Fruit fly (Drosophila melanogaster): Measurements from ENCODE around the gene Aps.

Gene Aps

dm6 chr3L:10889000-10889691 lies 9.8 kb downstream of the Aps start:
- TF ChIP-seq CG9705 (GFP tag; optimal IDR thresholded peaks at IDR 0.05) (no peak), jim (GFP tag; optimal IDR thresholded peaks at IDR 0.05) (no peak), Hr83 (GFP tag; optimal IDR thresholded peaks at IDR 0.05; ENCODE audit: poor library complexity, severe bottlenecking) (no peak), tai (GFP tag; optimal IDR thresholded peaks at IDR 0.05) (no peak), fru (GFP tag; optimal IDR thresholded peaks at IDR 0.05) (no peak), Dif (GFP tag; optimal IDR thresholded peaks at IDR 0.05; ENCODE audit: partially characterized antibody) (no peak)

dm6 chr3L:10886371-10886770 lies 12.6 kb downstream of the Aps start, which contains the start of gene OXA1L:
Gene OXA1L, minus strand, starts transcription at chr3L:10886471.
- no peak for TF ChIP-seq fru (GFP tag; optimal IDR thresholded peaks at IDR 0.05)
- TF ChIP-seq lola (GFP tag; optimal IDR thresholded peaks at IDR 0.05) = no peak
- TF ChIP-seq h (GFP tag; optimal IDR thresholded peaks at IDR 0.05) = no peak
- TF ChIP-seq foxo (GFP tag; optimal IDR thresholded peaks at IDR 0.05) = no peak
- no peak for TF ChIP-seq dsf (GFP tag; optimal IDR thresholded peaks at IDR 0.05; ENCODE audit: borderline replicate concordance)
- no peak for TF ChIP-seq CrebA (GFP tag; optimal IDR thresholded peaks at IDR 0.05; ENCODE audit: borderline replicate concordance)
- no peak for TF ChIP-seq Abd-B (GFP tag; optimal IDR thresholded peaks at IDR 0.05)
- no peak for TF ChIP-seq ey (GFP tag; optimal IDR thresholded peaks at IDR 0.05)
- TF ChIP-seq Vsx2 (GFP tag; optimal IDR thresholded peaks at IDR 0.05; ENCODE audit: partially characterized antibody) = no peak
- no peak for TF ChIP-seq psq (GFP tag; optimal IDR thresholded peaks at IDR 0.05)
- no peak for TF ChIP-seq Hr83 (GFP tag; optimal IDR thresholded peaks at IDR 0.05; ENCODE audit: poor library complexity, severe bottlenecking)
- TF ChIP-seq Dif (GFP tag; optimal IDR thresholded peaks at IDR 0.05; ENCODE audit: partially characterized antibody) = no peak
- no peak for TF ChIP-seq HLH106 (tag; optimal IDR thresholded peaks at IDR 0.05)
- no peak for TF ChIP-seq Sp1 (GFP tag; optimal IDR thresholded peaks at IDR 0.05)
- no peak for TF ChIP-seq Dfd (GFP tag; optimal IDR thresholded peaks at IDR 0.05)
- no peak for TF ChIP-seq jim (GFP tag; optimal IDR thresholded peaks at IDR 0.05)
- no peak for TF ChIP-seq sage (GFP tag; optimal IDR thresholded peaks at IDR 0.05)
- TF ChIP-seq Myc (optimal IDR thresholded peaks at IDR 0.05) = no peak

dm6 chr3L:10885711-10886272 lies 13.1 kb downstream of the Aps start:
- TF ChIP-seq Mio (GFP tag; optimal IDR thresholded peaks at IDR 0.05) (no peak), dmrt93B (GFP tag; optimal IDR thresholded peaks at IDR 0.05) (no peak), Rel (GFP tag; optimal IDR thresholded peaks at IDR 0.05) (no peak), Rel (tag; optimal IDR thresholded peaks at IDR 0.05) (no peak), Myc (optimal IDR thresholded peaks at IDR 0.05) (peak; percentile 69), jim (GFP tag; optimal IDR thresholded peaks at IDR 0.05) (no peak)

- TF ChIP-seq sage (GFP tag; optimal IDR thresholded peaks at IDR 0.05) (no peak), pan (optimal IDR thresholded peaks at IDR 0.05) (no peak), Myc (optimal IDR thresholded peaks at IDR 0.05) (no peak), fru (GFP tag; optimal IDR thresholded peaks at IDR 0.05) (no peak)
These were observed 16.4 kb downstream of the Aps start, which contains the start of the genes CG6409 and galla-2 for dm6 chr3L:10882336-10883040. Gene CG6409, minus strand, starts transcription at chr3L:10882386. Gene galla-2, plus strand, starts transcription at chr3L:10882890.

DNA sequence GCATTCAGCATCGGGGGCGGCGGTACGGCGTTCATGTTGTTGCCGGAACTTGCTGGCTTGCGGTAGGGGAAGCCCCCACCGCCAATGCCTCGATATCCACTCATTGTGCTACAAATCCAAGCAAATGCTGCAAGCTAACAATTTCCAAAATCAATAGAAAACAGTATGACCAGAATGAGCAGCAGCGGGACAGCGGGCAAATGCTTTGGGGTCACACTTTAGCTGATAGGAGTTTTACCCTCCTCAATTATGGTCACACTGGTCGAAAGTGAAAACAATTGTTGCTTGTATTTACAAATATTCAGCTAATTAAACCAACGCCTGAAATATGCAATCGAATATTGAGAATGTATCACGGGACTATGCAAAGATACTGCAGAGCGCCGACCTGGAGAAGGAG lies 20.1 kb downstream of the Aps start, which contains the start of the genes CG6418 and Blos4:
Gene CG6418 (minus strand): TSS at position 196 of the 400 bp plus-strand sequence.
Gene Blos4 (plus strand): TSS at position 244 of the 400 bp plus-strand sequence.
- TF ChIP-seq jim (GFP tag; optimal IDR thresholded peaks at IDR 0.05) (no peak), HLH106 (tag; optimal IDR thresholded peaks at IDR 0.05) (no peak), h (GFP tag; optimal IDR thresholded peaks at IDR 0.05) (no peak), brk (GFP tag; optimal IDR thresholded peaks at IDR 0.05) (no peak), rgr (GFP tag; optimal IDR thresholded peaks at IDR 0.05) (peak; percentile 91), Rel (GFP tag; optimal IDR thresholded peaks at IDR 0.05) (no peak), Rel (tag; optimal IDR thresholded peaks at IDR 0.05) (peak; percentile 17), foxo (GFP tag; optimal IDR thresholded peaks at IDR 0.05) (no peak), Dif (GFP tag; optimal IDR thresholded peaks at IDR 0.05; ENCODE audit: partially characterized antibody) (no peak), tai (GFP tag; optimal IDR thresholded peaks at IDR 0.05) (no peak), Hnf4 (GFP tag; optimal IDR thresholded peaks at IDR 0.05) (no peak), Abd-B (GFP tag; optimal IDR thresholded peaks at IDR 0.05) (no peak), dsf (GFP tag; optimal IDR thresholded peaks at IDR 0.05; ENCODE audit: borderline replicate concordance) (no peak), dmrt93B (GFP tag; optimal IDR thresholded peaks at IDR 0.05) (no peak), psq (GFP tag; optimal IDR thresholded peaks at IDR 0.05) (no peak), pan (optimal IDR thresholded peaks at IDR 0.05) (no peak), Mio (GFP tag; optimal IDR thresholded peaks at IDR 0.05) (no peak), GATAd (GFP tag; optimal IDR thresholded peaks at IDR 0.05) (no peak), N (GFP tag; optimal IDR thresholded peaks at IDR 0.05) (no peak), Vsx2 (GFP tag; optimal IDR thresholded peaks at IDR 0.05; ENCODE audit: partially characterized antibody) (peak; percentile 93), br (GFP tag; optimal IDR thresholded peaks at IDR 0.05) (no peak), CrebA (GFP tag; optimal IDR thresholded peaks at IDR 0.05; ENCODE audit: borderline replicate concordance) (no peak)
